Worm (Caenorhabditis elegans) whole organism, young adult: ENCODE data around the gene C34C12.8.

Source experiments
- B0019.2 ChIP-seq: fragments of 200-800 bp; sonication (Bioruptor generic); conservative IDR thresholded peaks from 2 replicates; pipeline ENCODE4 v1.3.6; 2022; ENCODE audit warnings: missing genetic modification reagents, missing genetic modification characterization, missing compliant biosample characterization
- F23B12.7 ChIP-seq: sonication (generic microtip); optimal IDR thresholded peaks from 2 replicates; lab custom pipeline; 2017; ENCODE audit warnings: missing genetic modification characterization, mild to moderate bottlenecking, missing compliant biosample characterization, antibody characterized with exemption, moderate library complexity; ENCODE audit not compliant: insufficient read depth
- F39B2.1 ChIP-seq: fragments of 200-800 bp; sonication (Bioruptor generic); IDR thresholded peaks from 2 replicates; pipeline ENCODE4 v1.3.6; 2022; ENCODE audit warnings: missing genetic modification reagents, missing genetic modification characterization, missing compliant biosample characterization
- ama-1 ChIP-seq, 3 experiments: fragments of 150-350 bp in 1 of 3; sonication (generic microtip) in 2 of 3; optimal IDR thresholded peaks; 2 replicates each; lab custom pipeline; 2014 to 2018; ENCODE audit warnings: missing biosample characterization in 2 of 3, missing genetic modification characterization in 2 of 3, missing genetic modification reagents in 2 of 3
- aptf-2 ChIP-seq: fragments of 200-800 bp; sonication (Bioruptor generic); conservative IDR thresholded peaks from 2 replicates; pipeline ENCODE4 v1.3.6; 2022; ENCODE audit warnings: missing genetic modification reagents, missing genetic modification characterization, missing compliant biosample characterization
- dpl-1 ChIP-seq: fragments of 150-350 bp; optimal IDR thresholded peaks from 2 replicates; lab custom pipeline; 2014; ENCODE audit warnings: missing biosample characterization, missing genetic modification reagents, missing genetic modification characterization
- lin-35 ChIP-seq, 3 experiments: fragments of 150-350 bp in 2 of 3; sonication (generic microtip) in 1 of 3; optimal IDR thresholded peaks; 2 replicates each; lab custom pipeline; 2014 to 2018; ENCODE audit warnings: missing biosample characterization in 3 of 3, missing genetic modification characterization in 3 of 3, missing genetic modification reagents in 3 of 3
- snpc-4 ChIP-seq, 5 experiments: fragments of 150-350 bp in 1 of 5; sonication (generic microtip) in 4 of 5; optimal IDR thresholded peaks; 2 replicates each; lab custom pipeline; 2014 to 2018; ENCODE audit warnings: missing genetic modification characterization in 5 of 5, missing biosample characterization in 3 of 5, antibody characterized with exemption in 2 of 5, mild to moderate bottlenecking in 2 of 5, missing compliant biosample characterization in 2 of 5, missing genotype in 2 of 5, moderate library complexity in 2 of 5, missing genetic modification reagents in 1 of 5
- ztf-18 ChIP-seq: sonication (generic microtip); optimal IDR thresholded peaks from 2 replicates; lab custom pipeline; 2016; ENCODE audit warnings: missing genotype, mild to moderate bottlenecking, missing genetic modification characterization, missing compliant biosample characterization

DNA sequence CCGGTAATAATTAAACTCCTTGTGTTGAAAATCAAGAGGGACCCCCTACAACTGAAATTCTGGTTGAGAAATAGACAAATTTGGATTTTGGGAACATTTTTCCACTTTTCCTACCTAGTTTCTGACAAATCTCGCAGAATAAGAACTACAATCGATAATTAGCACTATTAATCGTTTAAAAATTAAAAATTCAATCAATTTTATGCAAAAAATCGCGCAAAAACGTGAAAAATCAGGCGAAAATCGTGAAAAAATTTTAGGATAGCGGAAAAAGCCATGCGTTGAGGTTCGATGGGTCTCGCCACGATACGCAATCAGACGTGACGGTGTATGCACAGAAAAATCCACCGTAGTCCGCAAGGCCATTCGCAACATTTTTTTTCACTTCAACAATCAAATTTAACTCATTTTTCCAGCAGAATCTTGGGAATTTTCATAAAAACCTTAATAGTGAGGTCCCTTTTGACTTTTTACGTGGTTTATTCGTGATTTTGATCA, 44.9 kb downstream of the C34C12.8 start, which contains the start of gene lias-1:
- peak; percentile 21 for TF ChIP-seq ztf-18
- TF ChIP-seq aptf-2 (GFP tag; lab: Robert Waterston, UW): no peak
- TF ChIP-seq F23B12.7 (tag; lab: Kevin White, UChicago): peak; percentile 89
- TF ChIP-seq lin-35 (GFP tag; optimal IDR thresholded peaks at IDR 0.05; lab: Kevin White, UChicago): peak in 1 of 3 experiments; percentile 68
- TF ChIP-seq ama-1 (optimal IDR thresholded peaks at IDR 0.05; lab: Kevin White, UChicago): no peak
- TF ChIP-seq ama-1 (GFP tag; optimal IDR thresholded peaks at IDR 0.05; lab: Kevin White, UChicago): peak in 1 of 2 experiments; percentile 17
- TF ChIP-seq snpc-4 (GFP tag; optimal IDR thresholded peaks at IDR 0.05; lab: Kevin White, UChicago): no peak
- peak in 3 of 4 experiments; percentile 28 to 45 (median 31) for TF ChIP-seq snpc-4 (tag; optimal IDR thresholded peaks at IDR 0.05; lab: Kevin White, UChicago)
- TF ChIP-seq B0019.2 (GFP tag; lab: Robert Waterston, UW): no peak
- TF ChIP-seq dpl-1 (GFP tag; lab: Kevin White, UChicago): peak; percentile 58
- TF ChIP-seq F39B2.1: no peak
